Fruit fly (Drosophila melanogaster) whole organism, pupa: Measurements from ENCODE around the gene Ptp61F.

Experiments
- CG14655 ChIP-seq: fragments of 200-800 bp; sonication (Bioruptor generic); optimal IDR thresholded peaks from 3 replicates; lab custom pipeline; 2017; ENCODE audit warnings: mild to moderate bottlenecking, missing biosample characterization, missing genetic modification reagents, missing genetic modification characterization
- CG15710 ChIP-seq: fragments of 200-800 bp; sonication (Bioruptor generic); optimal IDR thresholded peaks from 2 replicates; lab custom pipeline; 2018; ENCODE audit warnings: missing biosample characterization, mild to moderate bottlenecking, missing genetic modification characterization, moderate library complexity
- Ets98B ChIP-seq: fragments of 200-800 bp; sonication (Bioruptor generic); IDR thresholded peaks from 2 replicates; pipeline ENCODE4 v1.3.6; 2022; ENCODE audit warnings: missing biosample characterization, missing genetic modification characterization
- Pif1A ChIP-seq: fragments of 200-800 bp; sonication (Bioruptor generic); optimal IDR thresholded peaks from 3 replicates; lab custom pipeline; 2016; ENCODE audit warnings: missing biosample characterization, missing genetic modification characterization

DNA sequence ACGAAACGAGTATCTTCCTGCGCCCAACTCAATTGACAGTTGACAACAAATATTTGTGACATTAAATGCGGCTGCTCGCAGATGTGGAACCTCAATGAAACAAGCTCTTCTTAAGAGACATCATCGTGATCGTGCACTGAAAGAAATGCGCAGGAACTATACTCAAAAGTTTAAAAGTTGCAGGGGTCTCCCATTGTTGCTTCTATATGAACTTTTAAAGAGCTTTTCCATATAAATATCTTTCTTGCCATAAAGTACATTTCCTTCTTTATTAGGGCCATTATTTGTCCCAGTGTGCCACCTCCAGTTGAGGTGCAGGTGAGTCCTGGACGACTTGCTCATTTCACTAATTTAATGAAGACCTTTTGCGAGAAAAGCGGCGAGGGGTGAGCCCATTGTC is 87.0 kb downstream of the Ptp61F start:
- TF ChIP-seq Ets98B (GFP tag; lab: Robert Waterston, UW) = no peak
- peak; percentile 76 for TF ChIP-seq CG15710 (tag; lab: Kevin White, UChicago)
- peak; percentile 20 for TF ChIP-seq CG14655 (GFP tag; lab: Kevin White, UChicago)
- TF ChIP-seq Pif1A = peak; percentile 22
